Worm (Caenorhabditis elegans): ENCODE results near the gene T25B9.12.

DNA sequence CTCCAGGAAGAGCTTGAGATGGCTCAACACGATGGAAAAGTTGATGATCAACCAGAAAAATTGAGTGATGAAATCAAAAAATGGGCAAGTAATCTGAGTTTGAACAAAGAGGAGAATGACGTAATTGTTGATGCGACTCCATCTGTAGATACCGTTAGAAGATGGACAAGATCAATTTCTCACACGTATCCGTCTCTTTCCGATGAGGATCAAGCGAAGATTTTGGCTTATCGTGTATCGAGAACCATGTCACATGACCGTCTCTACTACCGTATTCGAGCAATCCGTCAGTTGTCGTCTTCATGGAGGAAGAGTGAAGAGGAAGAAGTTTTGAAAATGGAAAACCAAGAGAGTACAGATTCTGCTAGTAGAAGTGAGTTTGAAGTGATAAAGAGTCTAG, 47.1 kb upstream of the T25B9.12 start:
- TF ChIP-seq him-1 (tag; optimal IDR thresholded peaks at IDR 0.05) (no peak), dao-5 (tag; optimal IDR thresholded peaks at IDR 0.05) (no peak)

All from whole organism, L4/young adult.